Fruit fly (Drosophila melanogaster) whole organism, wandering third instar larva: ENCODE data around the gene CG4066.

Experiments
- Abd-B ChIP-seq: fragments of >200 bp; optimal IDR thresholded peaks from 2 replicates; lab custom pipeline; 2017; ENCODE audit warnings: missing biosample characterization, missing genetic modification characterization
- CG9705 ChIP-seq: fragments of 200-800 bp; sonication (Bioruptor generic); optimal IDR thresholded peaks from 2 replicates; lab custom pipeline; 2018; ENCODE audit warnings: missing biosample characterization, mild to moderate bottlenecking, missing genetic modification characterization
- Dfd ChIP-seq: fragments of >200 bp; optimal IDR thresholded peaks from 2 replicates; lab custom pipeline; 2017; ENCODE audit warnings: missing biosample characterization, missing genetic modification characterization
- Dif ChIP-seq: fragments of 200-275, 200-300 bp; sonication (Bioruptor generic); optimal IDR thresholded peaks from 2 replicates; lab custom pipeline; 2018; ENCODE audit warnings: missing biosample characterization, missing genetic modification characterization; ENCODE audit not compliant: partially characterized antibody
- GATAd ChIP-seq: sonication (Bioruptor generic); optimal IDR thresholded peaks from 2 replicates; lab custom pipeline; 2016; ENCODE audit warnings: missing biosample characterization, missing genetic modification characterization
- Hnf4 ChIP-seq: fragments of 200-800 bp; sonication (Bioruptor generic); optimal IDR thresholded peaks from 2 replicates; lab custom pipeline; 2016; ENCODE audit warnings: missing biosample characterization, mild to moderate bottlenecking, missing genetic modification characterization
- Hr78 ChIP-seq: fragments of >200 bp; optimal IDR thresholded peaks from 2 replicates; lab custom pipeline; 2017; ENCODE audit warnings: missing biosample characterization, missing genetic modification characterization
- Jra ChIP-seq: sonication (Bioruptor generic); optimal IDR thresholded peaks from 2 replicates; lab custom pipeline; 2016; ENCODE audit warnings: missing biosample characterization, missing genetic modification characterization
- Mio ChIP-seq: sonication (Bioruptor generic); optimal IDR thresholded peaks from 2 replicates; lab custom pipeline; 2016; ENCODE audit warnings: missing biosample characterization, missing genetic modification characterization
- Myc ChIP-seq: fragments of >200 bp; optimal IDR thresholded peaks from 2 replicates; lab custom pipeline; 2017
- N ChIP-seq: fragments of >200 bp; optimal IDR thresholded peaks from 2 replicates; lab custom pipeline; 2018; ENCODE audit warnings: missing biosample characterization, missing external identifiers, missing genetic modification characterization
- Sp1 ChIP-seq: fragments of 200-800 bp; sonication (Bioruptor generic); optimal IDR thresholded peaks from 3 replicates; lab custom pipeline; 2019; ENCODE audit warnings: missing biosample characterization, mild to moderate bottlenecking, missing genetic modification characterization, moderate library complexity
- Vsx2 ChIP-seq: fragments of 200-300, 225-300 bp; sonication (Bioruptor generic); optimal IDR thresholded peaks from 2 replicates; lab custom pipeline; 2018; ENCODE audit warnings: missing biosample characterization, missing genetic modification characterization; ENCODE audit not compliant: partially characterized antibody
- br ChIP-seq: fragments of 200-800 bp; sonication (Bioruptor generic); optimal IDR thresholded peaks from 2 replicates; lab custom pipeline; 2016; ENCODE audit warnings: missing biosample characterization, missing genetic modification characterization
- brk ChIP-seq: fragments of 200-800 bp; sonication (Bioruptor generic); optimal IDR thresholded peaks from 2 replicates; lab custom pipeline; 2016; ENCODE audit warnings: missing biosample characterization, mild to moderate bottlenecking, missing genetic modification characterization
- dl ChIP-seq, 2 experiments: fragments of 175-275, 200-275 bp in 1 of 2; fragments of 200-275 bp in 1 of 2; sonication (Bioruptor generic); optimal IDR thresholded peaks; lab custom pipeline; 2018; ENCODE audit warnings: mild to moderate bottlenecking in 2 of 2, missing biosample characterization in 2 of 2, missing genetic modification characterization in 2 of 2, moderate library complexity in 2 of 2; ENCODE audit not compliant: partially characterized antibody in 2 of 2, insufficient read depth in 1 of 2
- dmrt93B ChIP-seq: fragments of 200-800 bp; sonication (Bioruptor generic); optimal IDR thresholded peaks from 2 replicates; lab custom pipeline; 2018; ENCODE audit warnings: missing biosample characterization, mild to moderate bottlenecking, missing genetic modification characterization
- dsf ChIP-seq: sonication (Bioruptor generic); optimal IDR thresholded peaks from 2 replicates; lab custom pipeline; 2016; ENCODE audit warnings: missing biosample characterization, missing genetic modification characterization, borderline replicate concordance
- foxo ChIP-seq, 2 experiments: fragments of 200-800 bp; sonication (Bioruptor generic); optimal IDR thresholded peaks; 2 replicates in 1 of 2; 3 replicates in 1 of 2; lab custom pipeline; 2016 to 2017; ENCODE audit warnings: missing biosample characterization in 2 of 2, missing genetic modification characterization in 2 of 2
- h ChIP-seq: fragments of 200-800 bp; sonication (Bioruptor generic); optimal IDR thresholded peaks from 3 replicates; lab custom pipeline; 2016; ENCODE audit warnings: missing biosample characterization, mild to moderate bottlenecking, missing genetic modification characterization
- lola ChIP-seq: fragments of >200 bp; optimal IDR thresholded peaks from 2 replicates; lab custom pipeline; 2017; ENCODE audit warnings: missing biosample characterization, missing genetic modification characterization
- psq ChIP-seq: fragments of 200-800 bp; sonication (Bioruptor generic); optimal IDR thresholded peaks from 3 replicates; lab custom pipeline; 2017; ENCODE audit warnings: missing biosample characterization, mild to moderate bottlenecking, missing genetic modification characterization, moderate library complexity
- tai ChIP-seq: sonication (Bioruptor generic); optimal IDR thresholded peaks from 2 replicates; lab custom pipeline; 2016; ENCODE audit warnings: missing biosample characterization, missing genetic modification characterization

CG4066 gene

DNA sequence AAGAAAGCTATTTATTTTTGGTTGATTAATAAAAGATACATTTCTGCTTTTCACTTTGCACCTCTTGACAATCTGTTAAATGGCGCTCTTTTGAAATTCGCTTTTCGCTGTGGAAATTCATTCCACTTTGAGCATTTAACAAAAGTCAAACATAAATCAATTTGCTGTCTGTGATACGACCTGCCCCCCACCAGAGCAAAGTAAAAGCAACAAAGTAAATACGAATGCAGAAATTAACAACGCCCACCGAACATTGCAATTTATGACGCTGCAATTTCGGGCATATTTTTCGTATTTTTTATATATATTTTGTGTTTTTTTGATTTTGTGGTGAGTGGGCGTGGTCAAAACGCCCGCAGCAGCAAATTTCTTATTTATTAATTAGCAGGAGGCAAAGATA is 25.6 kb upstream of the CG4066 start:
- TF ChIP-seq Dfd (GFP tag; lab: Kevin White, UChicago): no peak
- TF ChIP-seq, all 38 proteins: peak for 0

- TF ChIP-seq psq (GFP tag; lab: Kevin White, UChicago) (no peak), Dfd (GFP tag; lab: Kevin White, UChicago) (no peak), Mio (GFP tag; lab: Kevin White, UChicago) (no peak), tai (GFP tag; lab: Kevin White, UChicago) (no peak), dl (GFP tag; optimal IDR thresholded peaks at IDR 0.05; lab: Kevin White, UChicago; ENCODE audit: insufficient read depth in 1 of 2, partially characterized antibody in 2 of 2) (no peak), dmrt93B (no peak), br (GFP tag; lab: Kevin White, UChicago) (no peak), h (GFP tag; lab: Kevin White, UChicago) (no peak), GATAd (GFP tag; lab: Kevin White, UChicago) (no peak), Hnf4 (GFP tag; lab: Kevin White, UChicago) (no peak), Dif (GFP tag; lab: Kevin White, UChicago) (no peak)
These were observed 22.4 kb upstream of the CG4066 start for dm6 chr3R:12288580-12289299.

dm6 chr3R:12290466-12291237 is 20.5 kb upstream of the CG4066 start:
- no peak for TF ChIP-seq Mio (GFP tag; lab: Kevin White, UChicago)
- TF ChIP-seq Hnf4 (GFP tag; lab: Kevin White, UChicago): no peak
- no peak for TF ChIP-seq lola
- TF ChIP-seq Dif (GFP tag; lab: Kevin White, UChicago): no peak
- TF ChIP-seq N (GFP tag; lab: Kevin White, UChicago): no peak
- no peak for TF ChIP-seq Hr78
- TF ChIP-seq foxo (GFP tag; optimal IDR thresholded peaks at IDR 0.05; lab: Kevin White, UChicago): no peak
- no peak for TF ChIP-seq Sp1
- no peak for TF ChIP-seq psq (GFP tag; lab: Kevin White, UChicago)
- TF ChIP-seq Vsx2 (GFP tag; lab: Kevin White, UChicago): no peak
- no peak for TF ChIP-seq dsf (GFP tag; lab: Kevin White, UChicago)
- TF ChIP-seq brk (GFP tag; lab: Kevin White, UChicago): no peak
- no peak for TF ChIP-seq Jra (GFP tag; lab: Kevin White, UChicago)
- TF ChIP-seq Abd-B (GFP tag; lab: Kevin White, UChicago): no peak
- TF ChIP-seq tai (GFP tag; lab: Kevin White, UChicago): no peak
- TF ChIP-seq, all 38 proteins: peak for 0

DNA sequence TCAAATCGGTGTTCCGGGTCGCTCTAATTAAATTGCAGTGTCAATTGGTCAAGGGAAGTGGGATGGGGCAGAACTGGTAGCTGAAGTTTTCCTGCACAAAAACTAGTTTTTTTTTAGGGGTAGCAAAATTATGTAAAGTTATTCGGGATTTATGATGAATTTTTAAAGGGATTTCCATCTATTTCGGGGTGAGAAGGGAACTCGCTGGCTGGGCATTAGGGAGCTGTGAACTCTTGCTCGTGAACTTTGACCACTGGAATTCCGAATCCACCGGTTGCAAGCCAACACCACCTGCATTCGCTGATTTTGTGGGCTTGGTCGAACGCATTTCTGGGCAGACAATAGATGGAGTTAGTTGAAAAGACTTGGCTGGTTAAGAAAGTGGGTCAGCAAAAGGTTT is 19.3 kb upstream of the CG4066 start:
- TF ChIP-seq br (GFP tag; lab: Kevin White, UChicago) (no peak), psq (GFP tag; lab: Kevin White, UChicago) (no peak), Myc (lab: Kevin White, UChicago) (no peak), foxo (GFP tag; optimal IDR thresholded peaks at IDR 0.05; lab: Kevin White, UChicago) (no peak), brk (GFP tag; lab: Kevin White, UChicago) (no peak), Abd-B (GFP tag; lab: Kevin White, UChicago) (no peak), Dif (GFP tag; lab: Kevin White, UChicago) (no peak), Hr78 (no peak), Sp1 (no peak), dsf (GFP tag; lab: Kevin White, UChicago) (no peak), Dfd (GFP tag; lab: Kevin White, UChicago) (no peak), GATAd (GFP tag; lab: Kevin White, UChicago) (no peak), tai (GFP tag; lab: Kevin White, UChicago) (no peak)

DNA sequence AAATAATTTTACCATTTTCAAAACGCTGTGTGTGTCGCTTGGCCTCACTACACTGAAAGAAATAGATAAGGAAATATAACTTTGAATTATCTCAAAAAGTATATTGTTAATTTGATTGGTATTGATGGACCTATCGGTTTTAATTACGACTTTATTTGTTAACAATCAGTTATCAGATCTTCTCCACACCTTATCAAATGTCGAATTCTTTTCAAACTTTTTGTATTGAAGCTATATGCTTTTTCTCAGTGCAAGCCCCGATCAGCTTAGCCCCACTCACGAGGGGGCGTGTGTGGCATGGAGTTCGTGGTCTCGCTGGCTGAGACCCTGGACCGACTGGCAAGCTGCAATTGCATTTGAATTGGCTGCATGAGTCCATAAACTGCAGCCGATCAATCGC is 13.9 kb upstream of the CG4066 start:
- TF ChIP-seq CG9705 (GFP tag; lab: Kevin White, UChicago) (no peak), Jra (GFP tag; lab: Kevin White, UChicago) (no peak), br (GFP tag; lab: Kevin White, UChicago) (no peak), Hr78 (no peak), Dif (GFP tag; lab: Kevin White, UChicago) (no peak), Dfd (GFP tag; lab: Kevin White, UChicago) (no peak)

- TF ChIP-seq Jra (GFP tag; lab: Kevin White, UChicago) (no peak), Dfd (GFP tag; lab: Kevin White, UChicago) (peak; percentile 94)
These were observed 9.6 kb upstream of the CG4066 start for dm6 chr3R:12301528-12301927.
